In genomic region chr3R:23760219-23761018, dm6 we compare ENCODE assay signal across 1 fruit fly cellular context.
A peak's percentile ranks its signal among the peaks of the same experiment; 100 is the strongest.
TF ChIP-seq lines count a peak whose summit lies in the region.

Gene SdhD, minus strand, starts transcription at chr3R:23760600.

TF ChIP-seq in whole organism, embryonic, 481 proteins besides CTCF, POLR2A, EP300 and RAD21 (continued from another document):
- TF ChIP-seq Doc2 (GFP tag; IDR thresholded peaks at IDR 0.05; lab: Robert Waterston, UW): no peak
- 0 out of 2 replicates have a peak, but pooled peaks have one; percentile 42 for TF ChIP-seq ara (GFP tag; IDR thresholded peaks at IDR 0.05; lab: Robert Waterston, UW)
- TF ChIP-seq zen (tag; optimal IDR thresholded peaks at IDR 0.05; lab: Kevin White, UChicago): peak; percentile 5
- TF ChIP-seq CG14965 (GFP tag; optimal IDR thresholded peaks at IDR 0.05; lab: Kevin White, UChicago; ENCODE audit: borderline replicate concordance): no peak
- peak; percentile 56 for TF ChIP-seq CG15514 (GFP tag; optimal IDR thresholded peaks at IDR 0.05; lab: Kevin White, UChicago)
- TF ChIP-seq CG10209 (GFP tag; optimal IDR thresholded peaks at IDR 0.05; lab: Kevin White, UChicago): no peak
- no peak for TF ChIP-seq CG1602 (GFP tag; optimal IDR thresholded peaks at IDR 0.05; lab: Kevin White, UChicago)
- no peak for TF ChIP-seq Kr (GFP tag; optimal IDR thresholded peaks at IDR 0.05; lab: Kevin White, UChicago)
- no peak for TF ChIP-seq CG34376 (GFP tag; optimal IDR thresholded peaks at IDR 0.05; lab: Kevin White, UChicago)
- no peak for TF ChIP-seq CG32767 (GFP tag; IDR thresholded peaks at IDR 0.05; lab: Robert Waterston, UW)
- no peak for TF ChIP-seq lola (GFP tag; optimal IDR thresholded peaks at IDR 0.05; lab: Kevin White, UChicago)
- TF ChIP-seq Sox100B (GFP tag; optimal IDR thresholded peaks at IDR 0.05; lab: Kevin White, UChicago): no peak
- TF ChIP-seq CG6689 (GFP tag; IDR thresholded peaks at IDR 0.05; lab: Robert Waterston, UW): no peak
- TF ChIP-seq Dfd (GFP tag; optimal IDR thresholded peaks at IDR 0.05; lab: Kevin White, UChicago): no peak
- peak; percentile 48 for TF ChIP-seq unc-4 (GFP tag; IDR thresholded peaks at IDR 0.05; lab: Robert Waterston, UW; ENCODE audit: partially characterized antibody)
- peak; percentile 50; the same call in 1 of the 3 replicates for TF ChIP-seq ci (GFP tag; IDR thresholded peaks at IDR 0.05; lab: Robert Waterston, UW)
- no peak for TF ChIP-seq org-1 (GFP tag; optimal IDR thresholded peaks at IDR 0.05; lab: Kevin White, UChicago)
- TF ChIP-seq fd64A (GFP tag; optimal IDR thresholded peaks at IDR 0.05; lab: Kevin White, UChicago): no peak
- peak; percentile 53 for TF ChIP-seq Scr (GFP tag; IDR thresholded peaks at IDR 0.05; lab: Robert Waterston, UW; ENCODE audit: partially characterized antibody)
- no peak for TF ChIP-seq CG3838 (GFP tag; optimal IDR thresholded peaks at IDR 0.05; lab: Kevin White, UChicago)
- peak; percentile 48; the same call in 1 of the 2 replicates for TF ChIP-seq onecut (GFP tag; IDR thresholded peaks at IDR 0.05; lab: Robert Waterston, UW)
- peak; percentile 46 for TF ChIP-seq Fer1 (GFP tag; optimal IDR thresholded peaks at IDR 0.05; lab: Kevin White, UChicago)
- TF ChIP-seq gro (GFP tag; optimal IDR thresholded peaks at IDR 0.05; lab: Kevin White, UChicago): no peak
- no peak for TF ChIP-seq CG8359 (GFP tag; optimal IDR thresholded peaks at IDR 0.05; lab: Kevin White, UChicago; ENCODE audit: borderline replicate concordance)
- TF ChIP-seq seq (GFP tag; IDR thresholded peaks at IDR 0.05; lab: Robert Waterston, UW): no peak
- no peak for TF ChIP-seq sisA (GFP tag; IDR thresholded peaks at IDR 0.05; lab: Robert Waterston, UW)
- no peak for TF ChIP-seq CG9876 (GFP tag; optimal IDR thresholded peaks at IDR 0.05; lab: Kevin White, UChicago)
- no peak for TF ChIP-seq Hr78 (GFP tag; optimal IDR thresholded peaks at IDR 0.05; lab: Kevin White, UChicago)
- TF ChIP-seq CG17568 (GFP tag; optimal IDR thresholded peaks at IDR 0.05; lab: Kevin White, UChicago): no peak
- TF ChIP-seq CG7271 (tag; optimal IDR thresholded peaks at IDR 0.05; lab: Kevin White, UChicago): no peak
- peak; percentile 18 for TF ChIP-seq sug (tag; optimal IDR thresholded peaks at IDR 0.05; lab: Kevin White, UChicago)
- TF ChIP-seq Dll (GFP tag; IDR thresholded peaks at IDR 0.05; lab: Robert Waterston, UW; ENCODE audit: partially characterized antibody): peak; percentile 55; the same call in 1 of the 4 replicates
- TF ChIP-seq CG6175 (GFP tag; IDR thresholded peaks at IDR 0.05; lab: Robert Waterston, UW): no peak
- peak; percentile 10 for TF ChIP-seq gfzf (GFP tag; optimal IDR thresholded peaks at IDR 0.05; lab: Kevin White, UChicago)
- TF ChIP-seq CG3407 (GFP tag; optimal IDR thresholded peaks at IDR 0.05; lab: Kevin White, UChicago): no peak
- peak; percentile 92 for TF ChIP-seq Med (GFP tag; lab: Kevin White, UChicago)
- TF ChIP-seq jing (GFP tag; optimal IDR thresholded peaks at IDR 0.05; lab: Kevin White, UChicago): no peak
- TF ChIP-seq Meics (GFP tag; optimal IDR thresholded peaks at IDR 0.05; lab: Kevin White, UChicago): peak; percentile 34
- peak; percentile 15 to 98 for TF ChIP-seq Pdp1 (GFP tag; optimal IDR thresholded peaks at IDR 0.05; lab: Kevin White, UChicago)
- peak; percentile 48 for TF ChIP-seq Sry-δ (GFP tag; optimal IDR thresholded peaks at IDR 0.05; lab: Kevin White, UChicago)
- no peak for TF ChIP-seq Max (GFP tag; optimal IDR thresholded peaks at IDR 0.05; lab: Kevin White, UChicago)
- no peak for TF ChIP-seq Nf-YA (GFP tag; IDR thresholded peaks at IDR 0.05; lab: Robert Waterston, UW)
- peak; percentile 92 for TF ChIP-seq CG10267 (tag; optimal IDR thresholded peaks at IDR 0.05; lab: Kevin White, UChicago)
- no peak for TF ChIP-seq CG8478 (optimal IDR thresholded peaks at IDR 0.05; lab: Kevin White, UChicago)
- TF ChIP-seq Adf1 (GFP tag; IDR thresholded peaks at IDR 0.05; lab: Robert Waterston, UW): no peak
- peak; percentile 24 for TF ChIP-seq CG2712 (tag; optimal IDR thresholded peaks at IDR 0.05; lab: Kevin White, UChicago)
- no peak for TF ChIP-seq CG14441 (GFP tag; IDR thresholded peaks at IDR 0.05; lab: Robert Waterston, UW)
- no peak for TF ChIP-seq tap (tag; optimal IDR thresholded peaks at IDR 0.05; lab: Kevin White, UChicago)
- no peak for TF ChIP-seq so (GFP tag; IDR thresholded peaks at IDR 0.05; lab: Robert Waterston, UW)
- no peak for TF ChIP-seq Dip3 (GFP tag; optimal IDR thresholded peaks at IDR 0.05; lab: Kevin White, UChicago)
- TF ChIP-seq ATbp (GFP tag; optimal IDR thresholded peaks at IDR 0.05; lab: Kevin White, UChicago): no peak
- TF ChIP-seq tgo (GFP tag; IDR thresholded peaks at IDR 0.05; lab: Robert Waterston, UW): no peak
- TF ChIP-seq Bteb2 (GFP tag; optimal IDR thresholded peaks at IDR 0.05; lab: Kevin White, UChicago): peak; percentile 15
- peak; percentile 66 for TF ChIP-seq Bgb (GFP tag; IDR thresholded peaks at IDR 0.05; lab: Robert Waterston, UW; ENCODE audit: partially characterized antibody)
- TF ChIP-seq dimm (GFP tag; IDR thresholded peaks at IDR 0.05; lab: Robert Waterston, UW): no peak
- TF ChIP-seq Taf1 (GFP tag; IDR thresholded peaks at IDR 0.05; lab: Robert Waterston, UW): no peak
- no peak for TF ChIP-seq mirr (GFP tag; optimal IDR thresholded peaks at IDR 0.05; lab: Kevin White, UChicago)
- TF ChIP-seq lilli (GFP tag; optimal IDR thresholded peaks at IDR 0.05; lab: Kevin White, UChicago): peak; percentile 58
- TF ChIP-seq Mad (GFP tag; optimal IDR thresholded peaks at IDR 0.05; lab: Kevin White, UChicago): peak; percentile 1
- TF ChIP-seq caup (GFP tag; optimal IDR thresholded peaks at IDR 0.05; lab: Kevin White, UChicago; ENCODE audit: severe bottlenecking): no peak
- TF ChIP-seq CG14860 (GFP tag; IDR thresholded peaks at IDR 0.05; lab: Robert Waterston, UW; ENCODE audit: partially characterized antibody): 0 out of 3 replicates have a peak, but pooled peaks have one; percentile 7
- TF ChIP-seq scrt (GFP tag; optimal IDR thresholded peaks at IDR 0.05; lab: Kevin White, UChicago): no peak
- TF ChIP-seq CG7357 (GFP tag; IDR thresholded peaks at IDR 0.05; lab: Robert Waterston, UW): no peak
- TF ChIP-seq CG5180 (GFP tag; optimal IDR thresholded peaks at IDR 0.05; lab: Kevin White, UChicago): no peak
- TF ChIP-seq Nf-YB (GFP tag; optimal IDR thresholded peaks at IDR 0.05; lab: Kevin White, UChicago): no peak
- no peak for TF ChIP-seq fd3F (GFP tag; optimal IDR thresholded peaks at IDR 0.05; lab: Kevin White, UChicago)
- no peak for TF ChIP-seq CG7786 (GFP tag; optimal IDR thresholded peaks at IDR 0.05; lab: Kevin White, UChicago)
- no peak for TF ChIP-seq HmgD (GFP tag; optimal IDR thresholded peaks at IDR 0.05; lab: Kevin White, UChicago)
- no peak for TF ChIP-seq ftz-f1 (GFP tag; optimal IDR thresholded peaks at IDR 0.05; lab: Kevin White, UChicago)
- TF ChIP-seq CG15269 (tag; optimal IDR thresholded peaks at IDR 0.05; lab: Kevin White, UChicago): peak; percentile 27
- no peak for TF ChIP-seq gcm2 (GFP tag; optimal IDR thresholded peaks at IDR 0.05; lab: Kevin White, UChicago)
- TF ChIP-seq tll (GFP tag; optimal IDR thresholded peaks at IDR 0.05; lab: Kevin White, UChicago): no peak
- TF ChIP-seq CG6254 (GFP tag; optimal IDR thresholded peaks at IDR 0.05; lab: Kevin White, UChicago): no peak
- no peak for TF ChIP-seq CG11504 (tag; optimal IDR thresholded peaks at IDR 0.05; lab: Kevin White, UChicago)
- peak; percentile 40 for TF ChIP-seq CG7987 (GFP tag; optimal IDR thresholded peaks at IDR 0.05; lab: Kevin White, UChicago)
- peak; percentile 9 for TF ChIP-seq CG17829 (tag; optimal IDR thresholded peaks at IDR 0.05; lab: Kevin White, UChicago)
- TF ChIP-seq oc (tag; optimal IDR thresholded peaks at IDR 0.05; lab: Kevin White, UChicago): no peak
- no peak for TF ChIP-seq CG10959 (GFP tag; IDR thresholded peaks at IDR 0.05; lab: Robert Waterston, UW)
- TF ChIP-seq danr (GFP tag; IDR thresholded peaks at IDR 0.05; lab: Robert Waterston, UW): no peak
- no peak for TF ChIP-seq CG9727 (GFP tag; optimal IDR thresholded peaks at IDR 0.05; lab: Kevin White, UChicago)
- TF ChIP-seq cad (GFP tag; optimal IDR thresholded peaks at IDR 0.05; lab: Kevin White, UChicago): no peak
- TF ChIP-seq Drgx (GFP tag; IDR thresholded peaks at IDR 0.05; lab: Robert Waterston, UW): no peak
- TF ChIP-seq mam (GFP tag; optimal IDR thresholded peaks at IDR 0.05; lab: Kevin White, UChicago): peak; percentile 47
- TF ChIP-seq Bdp1 (GFP tag; optimal IDR thresholded peaks at IDR 0.05; lab: Kevin White, UChicago): no peak
- no peak for TF ChIP-seq Hr39 (optimal IDR thresholded peaks at IDR 0.05; lab: Kevin White, UChicago)
- TF ChIP-seq H15 (GFP tag; IDR thresholded peaks at IDR 0.05; lab: Robert Waterston, UW): peak; percentile 18; the same call in 1 of the 3 replicates
- TF ChIP-seq stwl (tag; optimal IDR thresholded peaks at IDR 0.05; lab: Kevin White, UChicago): peak; percentile 91
- no peak for TF ChIP-seq kah (GFP tag; optimal IDR thresholded peaks at IDR 0.05; lab: Kevin White, UChicago)
- no peak for TF ChIP-seq tx (GFP tag; optimal IDR thresholded peaks at IDR 0.05; lab: Kevin White, UChicago)
- TF ChIP-seq E2f1 (GFP tag; IDR thresholded peaks at IDR 0.05; lab: Robert Waterston, UW): no peak
- TF ChIP-seq Hmx (GFP tag; optimal IDR thresholded peaks at IDR 0.05; lab: Kevin White, UChicago): no peak
- no peak for TF ChIP-seq CoRest (tag; optimal IDR thresholded peaks at IDR 0.05; lab: Kevin White, UChicago)
- no peak for TF ChIP-seq CG10147 (GFP tag; optimal IDR thresholded peaks at IDR 0.05; lab: Kevin White, UChicago)
- no peak for TF ChIP-seq CG3065 (GFP tag; optimal IDR thresholded peaks at IDR 0.05; lab: Kevin White, UChicago)
- no peak for TF ChIP-seq CG12942 (GFP tag; optimal IDR thresholded peaks at IDR 0.05; lab: Kevin White, UChicago)
- peak; percentile 53 for TF ChIP-seq zfh2 (GFP tag; optimal IDR thresholded peaks at IDR 0.05; lab: Kevin White, UChicago)
- peak; percentile 21; the same call in 1 of the 2 replicates for TF ChIP-seq CG32532 (GFP tag; IDR thresholded peaks at IDR 0.05; lab: Robert Waterston, UW)
- TF ChIP-seq CG17186 (GFP tag; optimal IDR thresholded peaks at IDR 0.05; lab: Kevin White, UChicago): no peak
- peak; percentile 10 for TF ChIP-seq CG4820 (GFP tag; optimal IDR thresholded peaks at IDR 0.05; lab: Kevin White, UChicago)
- TF ChIP-seq CG2875 (GFP tag; optimal IDR thresholded peaks at IDR 0.05; lab: Kevin White, UChicago): no peak
- TF ChIP-seq C15 (GFP tag; IDR thresholded peaks at IDR 0.05; lab: Robert Waterston, UW): no peak
- TF ChIP-seq shn (GFP tag; optimal IDR thresholded peaks at IDR 0.05; lab: Kevin White, UChicago): peak; percentile 0
- peak; percentile 40 for TF ChIP-seq ems (GFP tag; optimal IDR thresholded peaks at IDR 0.05; lab: Kevin White, UChicago)
- no peak for TF ChIP-seq da (GFP tag; optimal IDR thresholded peaks at IDR 0.05; lab: Kevin White, UChicago)
- TF ChIP-seq CG12236 (GFP tag; optimal IDR thresholded peaks at IDR 0.05; lab: Kevin White, UChicago): no peak
- no peak for TF ChIP-seq gsb-n (tag; optimal IDR thresholded peaks at IDR 0.05; lab: Kevin White, UChicago)
- no peak for TF ChIP-seq ewg (GFP tag; optimal IDR thresholded peaks at IDR 0.05; lab: Kevin White, UChicago)
- TF ChIP-seq lbe (GFP tag; optimal IDR thresholded peaks at IDR 0.05; lab: Kevin White, UChicago): peak; percentile 38
- TF ChIP-seq CG8290 (GFP tag; optimal IDR thresholded peaks at IDR 0.05; lab: Kevin White, UChicago): no peak
- TF ChIP-seq CG8290 (tag; optimal IDR thresholded peaks at IDR 0.05; lab: Kevin White, UChicago): peak in 1 of 2 experiments; percentile 67
- TF ChIP-seq YL-1 (GFP tag; optimal IDR thresholded peaks at IDR 0.05; lab: Kevin White, UChicago): peak; percentile 75
- TF ChIP-seq Chrac-16 (GFP tag; optimal IDR thresholded peaks at IDR 0.05; lab: Kevin White, UChicago): no peak
- no peak for TF ChIP-seq h (optimal IDR thresholded peaks at IDR 0.05; lab: Kevin White, UChicago)
- TF ChIP-seq kay (GFP tag; optimal IDR thresholded peaks at IDR 0.05; lab: Kevin White, UChicago): no peak
- no peak for TF ChIP-seq pb (GFP tag; optimal IDR thresholded peaks at IDR 0.05; lab: Kevin White, UChicago)
- TF ChIP-seq btn (GFP tag; optimal IDR thresholded peaks at IDR 0.05; lab: Kevin White, UChicago): no peak
- no peak for TF ChIP-seq dati (GFP tag; IDR thresholded peaks at IDR 0.05; lab: Robert Waterston, UW)
- no peak for TF ChIP-seq CG1529 (GFP tag; optimal IDR thresholded peaks at IDR 0.05; lab: Kevin White, UChicago)
- no peak for TF ChIP-seq Nf-YC (tag; optimal IDR thresholded peaks at IDR 0.05; lab: Kevin White, UChicago)
- no peak for TF ChIP-seq slou (GFP tag; optimal IDR thresholded peaks at IDR 0.05; lab: Kevin White, UChicago)
- no peak for TF ChIP-seq CG9609 (GFP tag; optimal IDR thresholded peaks at IDR 0.05; lab: Kevin White, UChicago)
- TF ChIP-seq CG2120 (GFP tag; optimal IDR thresholded peaks at IDR 0.05; lab: Kevin White, UChicago): peak; percentile 61
- TF ChIP-seq CG4282 (GFP tag; optimal IDR thresholded peaks at IDR 0.05; lab: Kevin White, UChicago): no peak
- no peak for TF ChIP-seq BtbVII (GFP tag; optimal IDR thresholded peaks at IDR 0.05; lab: Kevin White, UChicago)
- no peak for TF ChIP-seq CG43689 (GFP tag; IDR thresholded peaks at IDR 0.05; lab: Robert Waterston, UW)
- TF ChIP-seq CG4404 (GFP tag; IDR thresholded peaks at IDR 0.05; lab: Robert Waterston, UW): no peak
- TF ChIP-seq CG13424 (tag; optimal IDR thresholded peaks at IDR 0.05; lab: Kevin White, UChicago): no peak
- peak; percentile 29 for TF ChIP-seq NC2β (GFP tag; optimal IDR thresholded peaks at IDR 0.05; lab: Kevin White, UChicago)
